Worm (Caenorhabditis elegans) whole organism, L1 larva: ENCODE results near the gene T16G12.6.

Experiments used
- C16A3.4 ChIP-seq: fragments of 150-350 bp; optimal IDR thresholded peaks from 2 replicates; lab custom pipeline; 2014; ENCODE audit warnings: missing biosample characterization, missing genetic modification characterization
- F16B12.6 ChIP-seq: fragments of 150-350 bp; optimal IDR thresholded peaks from 2 replicates; lab custom pipeline; 2014; ENCODE audit warnings: missing biosample characterization, missing genetic modification characterization
- aha-1 ChIP-seq: fragments of 150-350 bp; optimal IDR thresholded peaks from 2 replicates; lab custom pipeline; 2014; ENCODE audit warnings: missing biosample characterization, missing genetic modification characterization
- ama-1 ChIP-seq: fragments of 150-350 bp; optimal IDR thresholded peaks from 2 replicates; lab custom pipeline; 2014
- blmp-1 ChIP-seq: fragments of 150-350 bp; optimal IDR thresholded peaks from 2 replicates; lab custom pipeline; 2014; ENCODE audit warnings: missing biosample characterization, missing genetic modification characterization
- ceh-63 ChIP-seq: fragments of 200-800 bp; sonication (Bioruptor generic); optimal IDR thresholded peaks from 2 replicates; lab custom pipeline; 2018; ENCODE audit warnings: mild to moderate bottlenecking, missing genetic modification characterization, missing compliant biosample characterization
- ceh-82 ChIP-seq, 3 experiments: fragments of 150-350 bp in 1 of 3; sonication (generic microtip) in 2 of 3; optimal IDR thresholded peaks; 2 replicates each; lab custom pipeline; 2014 to 2017; ENCODE audit warnings: missing biosample characterization in 3 of 3, missing genetic modification characterization in 3 of 3
- ces-1 ChIP-seq: fragments of 150-350 bp; optimal IDR thresholded peaks from 2 replicates; lab custom pipeline; 2014; ENCODE audit warnings: missing biosample characterization, missing genetic modification reagents, missing genetic modification characterization
- dpl-1 ChIP-seq, 3 experiments: fragments of 150-350 bp in 2 of 3; sonication (generic microtip) in 1 of 3; optimal IDR thresholded peaks; 2 replicates each; lab custom pipeline; 2014 to 2017; ENCODE audit warnings: missing biosample characterization in 3 of 3, missing genetic modification characterization in 3 of 3, missing genetic modification reagents in 3 of 3
- efl-3 ChIP-seq: fragments of 200-800 bp; sonication (Bioruptor generic); optimal IDR thresholded peaks from 2 replicates; lab custom pipeline; 2018; ENCODE audit warnings: mild to moderate bottlenecking, missing genetic modification characterization, missing compliant biosample characterization
- egl-13 ChIP-seq: sonication (generic microtip); optimal IDR thresholded peaks from 2 replicates; lab custom pipeline; 2016; ENCODE audit warnings: missing genotype, missing genetic modification reagents, missing genetic modification characterization, missing compliant biosample characterization
- egl-27 ChIP-seq, 2 experiments: fragments of 150-350 bp in 1 of 2; sonication (generic microtip); optimal IDR thresholded peaks; 3 replicates each; lab custom pipeline; 2017 to 2018; ENCODE audit warnings: missing biosample characterization in 2 of 2, missing genetic modification characterization in 2 of 2, missing genetic modification reagents in 2 of 2
- fkh-4 ChIP-seq: sonication (generic microtip); optimal IDR thresholded peaks from 2 replicates; lab custom pipeline; 2016; ENCODE audit warnings: missing compliant biosample characterization, missing genetic modification characterization, borderline replicate concordance
- fkh-8 ChIP-seq: sonication (generic microtip); optimal IDR thresholded peaks from 2 replicates; lab custom pipeline; 2016; ENCODE audit warnings: mild to moderate bottlenecking, missing genetic modification characterization, missing compliant biosample characterization
- grh-1 ChIP-seq: fragments of 200-800 bp; sonication (Bioruptor generic); IDR thresholded peaks from 2 replicates; pipeline ENCODE4 v1.3.6; 2022; ENCODE audit warnings: missing genetic modification reagents, missing genetic modification characterization, missing compliant biosample characterization
- isw-1 ChIP-seq: fragments of 200-800 bp; sonication (Bioruptor generic); IDR thresholded peaks from 2 replicates; pipeline ENCODE4 v1.3.6; 2022; ENCODE audit warnings: missing genetic modification characterization, missing compliant biosample characterization
- jun-1 ChIP-seq: fragments of 150-350 bp; optimal IDR thresholded peaks from 2 replicates; lab custom pipeline; 2014; ENCODE audit warnings: missing biosample characterization, missing genetic modification reagents, missing genetic modification characterization
- lin-13 ChIP-seq: fragments of 150-350 bp; optimal IDR thresholded peaks from 2 replicates; lab custom pipeline; 2014; ENCODE audit warnings: missing biosample characterization, missing genetic modification reagents, missing genetic modification characterization
- lir-3 ChIP-seq: sonication (generic microtip); optimal IDR thresholded peaks from 2 replicates; lab custom pipeline; 2016; ENCODE audit warnings: mild to moderate bottlenecking, missing genetic modification characterization, moderate library complexity, missing compliant biosample characterization; ENCODE audit not compliant: poor library complexity
- mab-9 ChIP-seq: fragments of 200-800 bp; sonication (Bioruptor generic); IDR thresholded peaks from 2 replicates; pipeline ENCODE4 v1.3.6; 2022; ENCODE audit warnings: missing genetic modification reagents, missing genetic modification characterization, missing compliant biosample characterization
- mef-2 ChIP-seq: fragments of 150-350 bp; optimal IDR thresholded peaks from 2 replicates; lab custom pipeline; 2014; ENCODE audit warnings: missing biosample characterization, missing genetic modification characterization
- nhr-11 ChIP-seq: fragments of 150-350 bp; optimal IDR thresholded peaks from 2 replicates; lab custom pipeline; 2014; ENCODE audit warnings: missing biosample characterization, missing genetic modification characterization
- nhr-19 ChIP-seq: fragments of 200-800 bp; sonication (Bioruptor generic); conservative IDR thresholded peaks from 2 replicates; pipeline ENCODE4 v1.3.6; 2022; ENCODE audit warnings: missing genetic modification characterization, missing compliant biosample characterization
- nhr-20 ChIP-seq: sonication (generic microtip); optimal IDR thresholded peaks from 2 replicates; lab custom pipeline; 2016; ENCODE audit warnings: mild to moderate bottlenecking, missing genetic modification characterization, missing compliant biosample characterization
- nhr-47 ChIP-seq: sonication (generic microtip); optimal IDR thresholded peaks from 2 replicates; lab custom pipeline; 2016; ENCODE audit warnings: mild to moderate bottlenecking, missing genetic modification characterization, moderate library complexity, missing compliant biosample characterization
- nhr-76 ChIP-seq: sonication (generic microtip); optimal IDR thresholded peaks from 2 replicates; lab custom pipeline; 2017; ENCODE audit warnings: missing biosample characterization, missing genetic modification characterization
- nhr-77 ChIP-seq: fragments of 150-350 bp; optimal IDR thresholded peaks from 2 replicates; lab custom pipeline; 2014; ENCODE audit warnings: missing biosample characterization, missing genetic modification characterization
- nhr-85 ChIP-seq: sonication (generic microtip); peaks from one replicate; lab custom pipeline; 2016; ENCODE audit warnings: missing genetic modification characterization, inconsistent platforms, missing compliant biosample characterization
- nhr-90 ChIP-seq: sonication (generic microtip); optimal IDR thresholded peaks from 2 replicates; lab custom pipeline; 2016; ENCODE audit warnings: mild to moderate bottlenecking, missing genetic modification characterization, missing compliant biosample characterization; ENCODE audit not compliant: poor library complexity
- pax-3 ChIP-seq: fragments of 200-800 bp; sonication (Bioruptor generic); optimal IDR thresholded peaks from 2 replicates; lab custom pipeline; 2018; ENCODE audit warnings: mild to moderate bottlenecking, missing genetic modification characterization, moderate library complexity, missing compliant biosample characterization
- pqm-1 ChIP-seq: sonication (generic microtip); optimal IDR thresholded peaks from 3 replicates; lab custom pipeline; 2017; ENCODE audit warnings: missing biosample characterization, missing genetic modification characterization
- skn-1 ChIP-seq: fragments of 150-350 bp; optimal IDR thresholded peaks from 2 replicates; lab custom pipeline; 2014; ENCODE audit warnings: missing biosample characterization, missing genetic modification characterization
- snu-23 ChIP-seq: sonication (generic microtip); optimal IDR thresholded peaks from 2 replicates; lab custom pipeline; 2016; ENCODE audit warnings: missing genetic modification characterization, missing compliant biosample characterization
- sptf-1 ChIP-seq: fragments of 150-350 bp; optimal IDR thresholded peaks from 2 replicates; lab custom pipeline; 2014; ENCODE audit warnings: missing biosample characterization, missing genetic modification characterization
- sup-37 ChIP-seq: fragments of 200-800 bp; sonication (Bioruptor generic); optimal IDR thresholded peaks from 2 replicates; lab custom pipeline; 2018; ENCODE audit warnings: mild to moderate bottlenecking, missing genetic modification characterization, missing compliant biosample characterization
- swsn-7 ChIP-seq: sonication (generic microtip); optimal IDR thresholded peaks from 2 replicates; lab custom pipeline; 2016; ENCODE audit warnings: missing genetic modification characterization, missing compliant biosample characterization
- tbx-2 ChIP-seq: sonication (generic microtip); optimal IDR thresholded peaks from 2 replicates; lab custom pipeline; 2016; ENCODE audit warnings: missing genetic modification characterization, missing compliant biosample characterization
- tlp-1 ChIP-seq: fragments of 150-350 bp; optimal IDR thresholded peaks from 2 replicates; lab custom pipeline; 2014; ENCODE audit warnings: missing biosample characterization, missing genetic modification characterization
- unc-130 ChIP-seq: fragments of 150-350 bp; optimal IDR thresholded peaks from 2 replicates; lab custom pipeline; 2017; ENCODE audit warnings: missing biosample characterization, missing genetic modification characterization, inconsistent platforms
- xbp-1 ChIP-seq: sonication (generic microtip); optimal IDR thresholded peaks from 2 replicates; lab custom pipeline; 2016; ENCODE audit warnings: missing genetic modification characterization, missing compliant biosample characterization
- ztf-11 ChIP-seq, 2 experiments: sonication (generic microtip); optimal IDR thresholded peaks; 2 replicates each; lab custom pipeline; 2016 to 2017; ENCODE audit warnings: missing genetic modification characterization in 2 of 2, missing biosample characterization in 1 of 2, missing compliant biosample characterization in 1 of 2

The T16G12.6 gene

DNA sequence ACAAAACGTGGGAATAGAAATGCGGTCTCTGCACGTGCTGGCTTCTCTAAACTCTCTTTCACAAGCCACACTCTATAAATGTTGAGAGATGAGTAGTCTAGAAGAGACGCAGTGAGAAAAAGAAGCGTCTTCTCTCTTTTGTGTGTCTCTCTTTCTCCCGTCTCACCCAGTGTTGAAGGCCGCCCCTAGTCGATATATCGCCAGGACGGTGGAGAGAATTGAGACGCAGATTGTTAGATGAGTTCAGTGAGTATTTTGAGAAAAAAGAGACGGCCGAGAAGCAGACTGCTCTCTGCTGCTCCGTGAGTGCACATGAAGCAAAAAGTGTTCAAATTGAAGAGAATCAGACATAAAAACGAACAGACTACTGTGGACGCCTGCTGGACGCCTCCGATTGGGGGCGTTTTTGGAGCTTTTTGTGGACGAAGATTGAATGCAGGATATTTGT, 27.2 kb downstream of the T16G12.6 start (continued):
- TF ChIP-seq C16A3.4 (tag; lab: Kevin White, UChicago) = no peak
- peak; percentile 79 for TF ChIP-seq mef-2
- peak; percentile 91 for TF ChIP-seq fkh-8
- peak; percentile 65 to 85 for TF ChIP-seq egl-27 (tag; optimal IDR thresholded peaks at IDR 0.05; lab: Kevin White, UChicago)
- TF ChIP-seq ama-1 = peak; percentile 53
- no peak for TF ChIP-seq aha-1
- peak; percentile 90 for TF ChIP-seq jun-1 (tag; lab: Kevin White, UChicago)
- TF ChIP-seq pax-3 (tag; lab: Kevin White, UChicago) = peak; percentile 53
- TF ChIP-seq F16B12.6 = peak; percentile 65
- TF ChIP-seq efl-3 (GFP tag; lab: Kevin White, UChicago) = no peak
- peak; percentile 57 for TF ChIP-seq skn-1
- TF ChIP-seq tbx-2 (tag; lab: Kevin White, UChicago) = peak; percentile 94
- peak; percentile 73 to 76 (median 73) for TF ChIP-seq dpl-1 (GFP tag; optimal IDR thresholded peaks at IDR 0.05; lab: Kevin White, UChicago)
- peak; percentile 85 for TF ChIP-seq lin-13 (GFP tag; lab: Kevin White, UChicago)
- peak; percentile 25 for TF ChIP-seq unc-130 (tag; lab: Kevin White, UChicago)
- TF ChIP-seq nhr-90 (tag; lab: Kevin White, UChicago) = peak; percentile 83
- TF ChIP-seq sptf-1 = no peak
- peak; percentile 80 to 88 (median 82) for TF ChIP-seq ceh-82 (tag; optimal IDR thresholded peaks at IDR 0.05; lab: Kevin White, UChicago)
- TF ChIP-seq snu-23 (GFP tag; lab: Kevin White, UChicago) = peak; percentile 95
- peak; percentile 93 for TF ChIP-seq nhr-85
- TF ChIP-seq pqm-1 (tag; lab: Kevin White, UChicago) = no peak
- TF ChIP-seq nhr-47 (tag; lab: Kevin White, UChicago) = peak; percentile 94
- TF ChIP-seq swsn-7 (tag; lab: Kevin White, UChicago) = peak; percentile 93
- no peak for TF ChIP-seq ceh-63 (GFP tag; lab: Kevin White, UChicago)
- TF ChIP-seq nhr-19 (GFP tag; lab: Robert Waterston, UW) = peak; percentile 86
- peak; percentile 66 for TF ChIP-seq blmp-1 (tag; lab: Kevin White, UChicago)
- peak; percentile 50; the same call in 1 of the 2 replicates for TF ChIP-seq mab-9 (GFP tag; lab: Robert Waterston, UW)
- peak; percentile 76 for TF ChIP-seq egl-13 (tag; lab: Kevin White, UChicago)
- peak; percentile 52 for TF ChIP-seq fkh-4 (tag; lab: Kevin White, UChicago)
- peak; percentile 75 for TF ChIP-seq isw-1 (GFP tag; lab: Robert Waterston, UW)
- no peak for TF ChIP-seq nhr-76 (tag; lab: Kevin White, UChicago)
- TF ChIP-seq xbp-1 (tag; lab: Kevin White, UChicago) = peak; percentile 80
- TF ChIP-seq sup-37 (GFP tag; lab: Kevin White, UChicago) = no peak
- TF ChIP-seq nhr-11 (tag; lab: Kevin White, UChicago) = peak; percentile 87
- peak; percentile 60 for TF ChIP-seq grh-1
- peak; percentile 92 for TF ChIP-seq nhr-20

DNA sequence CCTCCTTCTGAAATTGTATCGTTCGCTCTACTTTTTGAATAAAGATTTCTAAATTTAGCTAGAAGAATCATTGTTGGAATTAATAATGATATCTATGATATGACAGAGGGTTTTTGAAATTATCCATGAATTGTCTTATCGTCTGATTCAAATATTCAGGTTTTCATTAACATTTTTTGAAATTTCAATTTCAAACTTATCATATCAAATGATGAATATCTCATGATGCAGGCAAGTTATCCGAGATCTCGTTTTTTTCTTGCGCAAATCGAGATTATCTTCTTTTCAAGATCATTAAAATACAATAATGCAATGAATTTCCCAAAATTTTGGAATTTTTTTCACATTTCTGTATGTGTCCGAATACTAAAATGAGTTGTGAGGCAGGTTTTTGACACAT, 28.6 kb downstream of the T16G12.6 start, which contains the start of gene spop-1:
TSS of gene spop-1 (minus strand) at position 101 of the 400 bp plus-strand sequence.
- no peak for TF ChIP-seq ces-1 (GFP tag; lab: Kevin White, UChicago)
- TF ChIP-seq ztf-11 (tag; optimal IDR thresholded peaks at IDR 0.05; lab: Kevin White, UChicago) = no peak
- TF ChIP-seq nhr-20 = no peak
- TF ChIP-seq lir-3 (tag; lab: Kevin White, UChicago) = no peak
- no peak for TF ChIP-seq tlp-1 (tag; lab: Kevin White, UChicago)
- TF ChIP-seq nhr-77 (tag; lab: Kevin White, UChicago) = no peak
- TF ChIP-seq egl-27 (tag; optimal IDR thresholded peaks at IDR 0.05; lab: Kevin White, UChicago) = no peak
